Worm (Caenorhabditis elegans) whole organism, young adult: ENCODE measurements around the gene mrps-18A.

Experiments used
- B0019.2 ChIP-seq: fragments of 200-800 bp; sonication (Bioruptor generic); conservative IDR thresholded peaks from 2 replicates; pipeline ENCODE4 v1.3.6; 2022; ENCODE audit warnings: missing genetic modification reagents, missing genetic modification characterization, missing compliant biosample characterization
- C17E4.6 ChIP-seq: fragments of 200-800 bp; sonication (Bioruptor generic); IDR thresholded peaks from 2 replicates; pipeline ENCODE4 v1.3.6; 2022; ENCODE audit warnings: missing genetic modification reagents, missing genetic modification characterization, missing compliant biosample characterization
- D2030.7 ChIP-seq: fragments of 200-800 bp; sonication (Bioruptor generic); IDR thresholded peaks from 2 replicates; pipeline ENCODE4 v1.3.6; 2022; ENCODE audit warnings: missing genetic modification reagents, missing genetic modification characterization, missing compliant biosample characterization
- F23B12.7 ChIP-seq: sonication (generic microtip); optimal IDR thresholded peaks from 2 replicates; lab custom pipeline; 2017; ENCODE audit warnings: missing genetic modification characterization, mild to moderate bottlenecking, missing compliant biosample characterization, antibody characterized with exemption, moderate library complexity; ENCODE audit not compliant: insufficient read depth
- F39B2.1 ChIP-seq: fragments of 200-800 bp; sonication (Bioruptor generic); IDR thresholded peaks from 2 replicates; pipeline ENCODE4 v1.3.6; 2022; ENCODE audit warnings: missing genetic modification reagents, missing genetic modification characterization, missing compliant biosample characterization
- F49E8.2 ChIP-seq: sonication (generic microtip); optimal IDR thresholded peaks from 3 replicates; lab custom pipeline; 2017; ENCODE audit warnings: missing genetic modification characterization, mild to moderate bottlenecking, missing compliant biosample characterization, antibody characterized with exemption, moderate library complexity; ENCODE audit not compliant: insufficient read depth
- F57C9.4 ChIP-seq: sonication (generic microtip); optimal IDR thresholded peaks from 2 replicates; lab custom pipeline; 2017; ENCODE audit warnings: mild to moderate bottlenecking, missing genetic modification characterization, missing compliant biosample characterization
- K11D2.4 ChIP-seq: fragments of 200-800 bp; sonication (Bioruptor generic); IDR thresholded peaks from 2 replicates; pipeline ENCODE4 v1.3.6; 2022; ENCODE audit warnings: missing genetic modification reagents, missing genetic modification characterization, missing compliant biosample characterization
- K12H6.12 ChIP-seq: fragments of 200-800 bp; sonication (Bioruptor generic); optimal IDR thresholded peaks from 2 replicates; lab custom pipeline; 2018; ENCODE audit warnings: mild to moderate bottlenecking, missing genetic modification characterization, missing compliant biosample characterization
- T26A5.8 ChIP-seq: sonication (generic microtip); optimal IDR thresholded peaks from 2 replicates; lab custom pipeline; 2016; ENCODE audit warnings: missing genetic modification characterization, missing compliant biosample characterization
- Y56A3A.18 ChIP-seq: fragments of 200-800 bp; sonication (Bioruptor generic); IDR thresholded peaks from 2 replicates; pipeline ENCODE4 v1.3.6; 2022; ENCODE audit warnings: missing genetic modification reagents, missing genetic modification characterization, missing compliant biosample characterization
- Y95B8A.8 ChIP-seq: fragments of 200-800 bp; sonication (Bioruptor generic); IDR thresholded peaks from 2 replicates; pipeline ENCODE4 v1.3.6; 2022; ENCODE audit warnings: missing genetic modification reagents, missing genetic modification characterization, missing compliant biosample characterization
- ZK185.1 ChIP-seq: sonication (generic microtip); optimal IDR thresholded peaks from 2 replicates; lab custom pipeline; 2016; ENCODE audit warnings: mild to moderate bottlenecking, missing genetic modification characterization, missing compliant biosample characterization; ENCODE audit not compliant: poor library complexity, severe bottlenecking
- aptf-2 ChIP-seq: fragments of 200-800 bp; sonication (Bioruptor generic); conservative IDR thresholded peaks from 2 replicates; pipeline ENCODE4 v1.3.6; 2022; ENCODE audit warnings: missing genetic modification reagents, missing genetic modification characterization, missing compliant biosample characterization
- aptf-3 ChIP-seq: fragments of 200-800 bp; sonication (Bioruptor generic); IDR thresholded peaks from 2 replicates; pipeline ENCODE4 v1.3.6; 2022; ENCODE audit warnings: missing genetic modification characterization, missing compliant biosample characterization
- attf-3 ChIP-seq: fragments of 200-800 bp; sonication (Bioruptor generic); conservative IDR thresholded peaks from 2 replicates; pipeline ENCODE4 v1.3.6; 2022; ENCODE audit warnings: missing genetic modification reagents, missing genetic modification characterization, missing compliant biosample characterization
- attf-6 ChIP-seq: fragments of 200-800 bp; sonication (Bioruptor generic); IDR thresholded peaks from 2 replicates; pipeline ENCODE4 v1.3.6; 2022; ENCODE audit warnings: missing genetic modification reagents, missing genetic modification characterization, missing compliant biosample characterization
- bed-1 ChIP-seq: fragments of 200-800 bp; sonication (Bioruptor generic); IDR thresholded peaks from 2 replicates; pipeline ENCODE4 v1.3.6; 2022; ENCODE audit warnings: missing genetic modification reagents, missing genetic modification characterization, missing compliant biosample characterization
- ceh-27 ChIP-seq: fragments of 200-800 bp; sonication (Bioruptor generic); optimal IDR thresholded peaks from 2 replicates; lab custom pipeline; 2018; ENCODE audit warnings: mild to moderate bottlenecking, missing genetic modification characterization, moderate library complexity, missing compliant biosample characterization
- ceh-79 ChIP-seq: sonication (generic microtip); optimal IDR thresholded peaks from 2 replicates; lab custom pipeline; 2017; ENCODE audit warnings: mild to moderate bottlenecking, missing genetic modification characterization, missing compliant biosample characterization
- ceh-91 ChIP-seq: fragments of 200-800 bp; sonication (Bioruptor generic); IDR thresholded peaks from 2 replicates; pipeline ENCODE4 v1.3.6; 2022; ENCODE audit warnings: missing genetic modification reagents, missing genetic modification characterization, missing compliant biosample characterization
- egl-44 ChIP-seq: fragments of 200-800 bp; sonication (Bioruptor generic); IDR thresholded peaks from 2 replicates; pipeline ENCODE4 v1.3.6; 2022; ENCODE audit warnings: missing genetic modification reagents, missing genetic modification characterization, missing compliant biosample characterization
- gei-17 ChIP-seq: fragments of 200-800 bp; sonication (Bioruptor generic); optimal IDR thresholded peaks from 2 replicates; lab custom pipeline; 2018; ENCODE audit warnings: mild to moderate bottlenecking, missing genetic modification characterization, missing compliant biosample characterization
- hlh-12 ChIP-seq: sonication (generic microtip); optimal IDR thresholded peaks from 2 replicates; lab custom pipeline; 2016; ENCODE audit warnings: missing genetic modification characterization, missing compliant biosample characterization
- hmg-20 ChIP-seq: fragments of 200-800 bp; sonication (Bioruptor generic); IDR thresholded peaks from 2 replicates; pipeline ENCODE4 v1.3.6; 2022; ENCODE audit warnings: missing genetic modification reagents, missing genetic modification characterization, missing compliant biosample characterization
- let-526 ChIP-seq: fragments of 200-800 bp; sonication (Bioruptor generic); IDR thresholded peaks from 2 replicates; pipeline ENCODE4 v1.3.6; 2022; ENCODE audit warnings: missing genetic modification reagents, missing genetic modification characterization, missing compliant biosample characterization
- let-607 ChIP-seq, 2 experiments: fragments of 200-800 bp in 1 of 2; sonication (Bioruptor generic) in 1 of 2; sonication (generic microtip) in 1 of 2; optimal IDR thresholded peaks; 2 replicates each; lab custom pipeline; 2016 to 2018; ENCODE audit warnings: mild to moderate bottlenecking in 2 of 2, missing compliant biosample characterization in 2 of 2, missing genetic modification characterization in 2 of 2, moderate library complexity in 2 of 2, missing genotype in 1 of 2
- lir-1 ChIP-seq: fragments of 200-800 bp; sonication (Bioruptor generic); conservative IDR thresholded peaks from 2 replicates; pipeline ENCODE4 v1.3.6; 2022; ENCODE audit warnings: missing genetic modification reagents, missing genetic modification characterization, missing compliant biosample characterization
- lsl-1 ChIP-seq: fragments of 200-800 bp; sonication (Bioruptor generic); optimal IDR thresholded peaks from 2 replicates; lab custom pipeline; 2018; ENCODE audit warnings: mild to moderate bottlenecking, missing genetic modification characterization, moderate library complexity, missing compliant biosample characterization
- mcd-1 ChIP-seq: fragments of 200-800 bp; sonication (Bioruptor generic); IDR thresholded peaks from 2 replicates; pipeline ENCODE4 v1.3.6; 2022; ENCODE audit warnings: missing genetic modification reagents, missing genetic modification characterization, missing compliant biosample characterization
- nfyb-1 ChIP-seq: fragments of 200-800 bp; sonication (Bioruptor generic); IDR thresholded peaks from 2 replicates; pipeline ENCODE4 v1.3.6; 2022; ENCODE audit warnings: missing genetic modification reagents, missing genetic modification characterization, missing compliant biosample characterization
- nhr-80 ChIP-seq: sonication (generic microtip); optimal IDR thresholded peaks from 2 replicates; lab custom pipeline; 2016; ENCODE audit warnings: missing genetic modification characterization, missing compliant biosample characterization
- pha-4 ChIP-seq: fragments of 150-350 bp; sonication (generic microtip); optimal IDR thresholded peaks from 2 replicates; lab custom pipeline; 2014; ENCODE audit warnings: missing biosample characterization, missing genetic modification reagents, missing genetic modification characterization
- repo-1 ChIP-seq: sonication (generic microtip); optimal IDR thresholded peaks from 2 replicates; lab custom pipeline; 2017; ENCODE audit warnings: mild to moderate bottlenecking, missing genetic modification characterization, missing compliant biosample characterization
- snpc-1.1 ChIP-seq: sonication (generic microtip); optimal IDR thresholded peaks from 2 replicates; lab custom pipeline; 2017; ENCODE audit warnings: missing genetic modification characterization, mild to moderate bottlenecking, missing compliant biosample characterization, antibody characterized with exemption, moderate library complexity, missing genotype, missing genetic modification reagents; ENCODE audit not compliant: insufficient read depth
- snpc-1.3 ChIP-seq: sonication (generic microtip); optimal IDR thresholded peaks from 2 replicates; lab custom pipeline; 2017; ENCODE audit warnings: missing genetic modification characterization, mild to moderate bottlenecking, missing compliant biosample characterization, antibody characterized with exemption, moderate library complexity, missing genotype, missing genetic modification reagents; ENCODE audit not compliant: insufficient read depth
- snpc-3.4 ChIP-seq: sonication (generic microtip); optimal IDR thresholded peaks from 2 replicates; lab custom pipeline; 2017; ENCODE audit warnings: missing genetic modification characterization, mild to moderate bottlenecking, missing compliant biosample characterization, antibody characterized with exemption, moderate library complexity, missing genotype, missing genetic modification reagents
- snpc-4 ChIP-seq, 5 experiments: fragments of 150-350 bp in 1 of 5; sonication (generic microtip) in 4 of 5; optimal IDR thresholded peaks; 2 replicates each; lab custom pipeline; 2014 to 2018; ENCODE audit warnings: missing genetic modification characterization in 5 of 5, missing biosample characterization in 3 of 5, antibody characterized with exemption in 2 of 5, mild to moderate bottlenecking in 2 of 5, missing compliant biosample characterization in 2 of 5, missing genotype in 2 of 5, moderate library complexity in 2 of 5, missing genetic modification reagents in 1 of 5
- ztf-18 ChIP-seq: sonication (generic microtip); optimal IDR thresholded peaks from 2 replicates; lab custom pipeline; 2016; ENCODE audit warnings: missing genotype, mild to moderate bottlenecking, missing genetic modification characterization, missing compliant biosample characterization
- ztf-6 ChIP-seq: fragments of 200-800 bp; sonication (Bioruptor generic); IDR thresholded peaks from 2 replicates; pipeline ENCODE4 v1.3.6; 2022; ENCODE audit warnings: missing genetic modification reagents, missing genetic modification characterization, missing compliant biosample characterization

mrps-18A gene

ce11 chrIII:8319100-8319499 lies 12.6 kb downstream of the mrps-18A start, which contains the start of gene F10E9.11 (continued):
- TF ChIP-seq ceh-79 (tag; lab: Kevin White, UChicago) (no peak), lsl-1 (GFP tag; lab: Kevin White, UChicago) (peak; percentile 69), snpc-1.3 (tag; lab: Kevin White, UChicago) (peak; percentile 43), K11D2.4 (GFP tag; lab: Robert Waterston, UW) (peak; percentile 58; the same call in 1 of the 2 replicates), mcd-1 (GFP tag; lab: Robert Waterston, UW) (peak; percentile 71), gei-17 (GFP tag; lab: Kevin White, UChicago) (no peak), repo-1 (no peak), T26A5.8 (tag; lab: Kevin White, UChicago) (no peak), K12H6.12 (peak; percentile 57), nhr-80 (no peak), aptf-2 (0 out of 2 replicates have a peak, but pooled peaks have one; percentile 37), egl-44 (GFP tag; lab: Robert Waterston, UW) (no peak), pha-4 (tag; lab: Kevin White, UChicago) (peak; percentile 5), hlh-12 (tag; lab: Kevin White, UChicago) (no peak), ztf-18 (tag; lab: Kevin White, UChicago) (peak; percentile 39), ceh-91 (GFP tag; lab: Robert Waterston, UW) (0 out of 2 replicates have a peak, but pooled peaks have one; percentile 55), F49E8.2 (tag; lab: Kevin White, UChicago) (peak; percentile 13), lir-1 (GFP tag; lab: Robert Waterston, UW) (peak; percentile 82), snpc-3.4 (no peak), ztf-6 (GFP tag; lab: Robert Waterston, UW) (peak; percentile 72; the same call in 1 of the 2 replicates), ceh-27 (GFP tag; lab: Kevin White, UChicago) (peak; percentile 95), hmg-20 (peak; percentile 44; the same call in 1 of the 2 replicates), attf-3 (GFP tag; lab: Robert Waterston, UW) (peak; percentile 73), C17E4.6 (0 out of 2 replicates have a peak, but pooled peaks have one; percentile 37), Y95B8A.8 (GFP tag; lab: Robert Waterston, UW) (peak; percentile 58; the same call in 1 of the 2 replicates), F39B2.1 (GFP tag; lab: Robert Waterston, UW) (no peak), snpc-1.1 (tag; lab: Kevin White, UChicago) (peak; percentile 45), B0019.2 (GFP tag; lab: Robert Waterston, UW) (peak; percentile 74), Y56A3A.18 (GFP tag; lab: Robert Waterston, UW) (no peak), let-526 (GFP tag; lab: Robert Waterston, UW) (peak; percentile 81), nfyb-1 (peak; percentile 64)
- TF ChIP-seq, all 124 proteins: peak for 59

DNA sequence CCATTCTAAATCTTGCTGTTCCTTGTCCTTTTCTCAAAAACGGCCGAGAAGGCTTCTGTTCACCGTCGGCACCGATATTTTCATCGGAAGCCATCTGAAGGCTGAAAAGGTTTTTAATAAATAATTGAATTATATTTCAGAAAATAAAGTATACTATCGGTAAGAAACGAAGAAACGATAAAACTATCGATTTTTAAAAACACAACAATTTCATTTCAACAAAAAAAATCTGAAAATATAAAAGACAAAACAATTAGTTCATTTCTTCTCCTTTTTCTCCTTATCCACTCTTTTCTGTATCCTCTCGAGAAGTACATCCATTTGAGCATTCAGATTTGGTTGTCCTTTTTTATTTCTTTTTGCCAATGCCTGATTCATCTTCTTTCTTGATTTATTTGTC lies 13.2 kb downstream of the mrps-18A start, which contains the start of gene sas-4:
Gene sas-4 (minus strand): TSS at position 101 of the 400 bp plus-strand sequence.
- no peak for TF ChIP-seq F57C9.4 (tag; lab: Kevin White, UChicago)

DNA sequence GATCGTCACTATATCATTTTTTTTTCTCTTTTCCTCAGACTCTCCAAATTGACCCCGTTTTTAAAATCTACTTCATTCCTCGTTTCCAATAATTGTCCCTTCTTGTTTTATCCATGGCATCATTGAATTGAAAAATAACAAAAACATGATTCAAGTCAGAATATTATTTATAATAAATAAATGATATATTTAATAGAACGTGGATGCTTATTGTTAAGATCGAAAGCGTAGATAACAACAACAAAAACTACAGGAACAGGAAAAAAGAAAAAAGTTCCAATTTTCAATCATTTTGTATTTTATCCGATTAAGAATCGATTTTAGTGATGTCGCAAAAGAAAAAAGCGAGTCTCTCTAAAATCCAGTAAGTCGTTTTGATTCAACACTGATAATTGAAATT lies 19.3 kb downstream of the mrps-18A start, which contains the start of gene F10E9.2:
Gene F10E9.2 (plus strand): TSS at position 301 of the 400 bp plus-strand sequence.
- TF ChIP-seq D2030.7 (GFP tag; lab: Robert Waterston, UW), result no peak
- TF ChIP-seq attf-6 (GFP tag; lab: Robert Waterston, UW), result no peak
- no peak for TF ChIP-seq bed-1 (GFP tag; lab: Robert Waterston, UW)
- TF ChIP-seq F23B12.7 (tag; lab: Kevin White, UChicago), result no peak
- TF ChIP-seq F39B2.1 (GFP tag; lab: Robert Waterston, UW), result no peak
- TF ChIP-seq K12H6.12, result no peak
- no peak for TF ChIP-seq snpc-4 (GFP tag; optimal IDR thresholded peaks at IDR 0.05; lab: Kevin White, UChicago)
- TF ChIP-seq snpc-4 (tag; optimal IDR thresholded peaks at IDR 0.05; lab: Kevin White, UChicago), result no peak
- TF ChIP-seq ZK185.1 (tag; lab: Kevin White, UChicago), result no peak
- TF ChIP-seq let-607 (tag; optimal IDR thresholded peaks at IDR 0.05; lab: Kevin White, UChicago), result no peak
- TF ChIP-seq aptf-3 (GFP tag; lab: Robert Waterston, UW), result no peak
- TF ChIP-seq egl-44 (GFP tag; lab: Robert Waterston, UW), result no peak
- no peak for TF ChIP-seq gei-17 (GFP tag; lab: Kevin White, UChicago)
- no peak for TF ChIP-seq lsl-1 (GFP tag; lab: Kevin White, UChicago)
- TF ChIP-seq, all 124 proteins: peak for 0
